Fruit fly (Drosophila melanogaster): ENCODE data around the gene Yp3.
A peak's percentile ranks its signal among the peaks of the same experiment; 100 is the strongest.

Yp3 gene

dm6 chrX:13783534-13783949 lies 24.2 kb downstream of the Yp3 start, which contains the start of gene inaE:
TSS of gene inaE (plus strand) at chrX:13783714.
- TF ChIP-seq Clk (GFP tag; optimal IDR thresholded peaks at IDR 0.05), result no peak
- peak; percentile 27 for TF ChIP-seq CG14711 (tag; optimal IDR thresholded peaks at IDR 0.05)
- no peak for TF ChIP-seq toe (GFP tag; optimal IDR thresholded peaks at IDR 0.05)
- peak; percentile 89 for TF ChIP-seq tj (GFP tag; optimal IDR thresholded peaks at IDR 0.05)
- TF ChIP-seq cic (GFP tag; optimal IDR thresholded peaks at IDR 0.05), result peak; percentile 34
- no peak for TF ChIP-seq CG12768 (GFP tag; optimal IDR thresholded peaks at IDR 0.05)
- TF ChIP-seq ovo (GFP tag; optimal IDR thresholded peaks at IDR 0.05), result no peak
- TF ChIP-seq pad (GFP tag; optimal IDR thresholded peaks at IDR 0.05), result peak; percentile 25
- TF ChIP-seq CG33017 (tag; optimal IDR thresholded peaks at IDR 0.05), result no peak
- no peak for TF ChIP-seq CG7045 (GFP tag; optimal IDR thresholded peaks at IDR 0.05)
- TF ChIP-seq bab1 (GFP tag; optimal IDR thresholded peaks at IDR 0.05), result peak; percentile 23
- no peak for TF ChIP-seq cnc (optimal IDR thresholded peaks at IDR 0.05)
- TF ChIP-seq CG7101 (tag; optimal IDR thresholded peaks at IDR 0.05), result peak; percentile 28
- TF ChIP-seq Mnt (GFP tag; optimal IDR thresholded peaks at IDR 0.05), result peak; percentile 50
- TF ChIP-seq Hr96 (GFP tag; optimal IDR thresholded peaks at IDR 0.05), result no peak
- no peak for TF ChIP-seq CG11617 (GFP tag; optimal IDR thresholded peaks at IDR 0.05)
- TF ChIP-seq CG5204 (GFP tag; optimal IDR thresholded peaks at IDR 0.05), result no peak
- peak; percentile 25 for TF ChIP-seq CG1620 (GFP tag; optimal IDR thresholded peaks at IDR 0.05)
- TF ChIP-seq kay (GFP tag; ENCODE audit: borderline replicate concordance), result no peak
- TF ChIP-seq Crg-1 (GFP tag; optimal IDR thresholded peaks at IDR 0.05), result no peak

DNA sequence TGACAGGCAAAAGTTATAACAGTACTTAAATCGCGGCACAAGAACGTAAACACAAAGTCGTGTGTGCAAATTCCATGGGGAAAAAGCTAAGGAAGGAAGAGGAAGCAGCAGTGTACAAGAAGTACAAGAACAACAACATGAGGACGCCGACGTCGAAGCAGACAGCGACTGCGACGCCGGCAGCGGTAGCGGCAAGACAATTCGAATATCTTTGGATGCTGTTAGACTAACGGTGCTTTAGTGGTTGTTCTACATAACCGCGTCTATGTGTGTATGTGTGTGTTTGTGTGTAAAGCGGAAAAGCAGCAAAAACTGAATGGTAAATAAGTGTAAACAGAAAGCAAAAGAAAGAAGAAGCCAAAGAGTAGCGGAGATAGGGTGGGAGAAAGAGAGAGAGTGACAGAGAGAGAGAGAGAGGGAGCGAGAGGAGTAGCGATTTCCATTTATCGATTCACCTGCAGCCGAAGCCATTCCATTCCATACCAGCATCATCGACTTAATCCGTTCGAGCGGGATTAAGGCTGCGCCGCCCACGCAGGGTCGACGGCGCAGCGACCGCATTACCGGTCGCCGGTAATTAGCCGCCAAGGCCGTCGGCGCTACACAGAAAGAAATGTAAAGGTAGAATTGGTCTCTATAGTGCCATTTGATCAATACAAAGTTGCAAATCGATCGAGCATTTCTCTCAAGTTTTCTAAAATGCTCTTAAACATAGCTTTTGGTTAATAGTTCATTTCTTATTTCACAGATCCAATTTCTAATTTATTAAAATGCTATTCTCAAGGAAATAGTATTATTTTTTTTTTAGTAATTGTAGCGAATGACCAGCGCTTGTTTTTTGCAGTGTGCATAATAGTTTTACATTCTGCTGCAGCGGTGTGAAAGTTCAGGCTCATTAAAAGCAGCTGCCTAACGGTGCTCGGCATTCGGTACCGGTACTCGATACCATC lies 24.9 kb downstream of the Yp3 start:
- TF ChIP-seq Crg-1 (GFP tag; optimal IDR thresholded peaks at IDR 0.05) (no peak), tj (GFP tag; optimal IDR thresholded peaks at IDR 0.05) (peak; percentile 52), CG33017 (tag; optimal IDR thresholded peaks at IDR 0.05) (peak; percentile 21), Hr96 (GFP tag; optimal IDR thresholded peaks at IDR 0.05) (no peak), Clk (GFP tag; optimal IDR thresholded peaks at IDR 0.05) (no peak), CG1620 (GFP tag; optimal IDR thresholded peaks at IDR 0.05) (no peak), cnc (optimal IDR thresholded peaks at IDR 0.05) (no peak), cic (GFP tag; optimal IDR thresholded peaks at IDR 0.05) (no peak), CG7101 (tag; optimal IDR thresholded peaks at IDR 0.05) (peak; percentile 56), bab1 (GFP tag; optimal IDR thresholded peaks at IDR 0.05) (peak; percentile 50), kay (GFP tag; ENCODE audit: borderline replicate concordance) (no peak), pad (GFP tag; optimal IDR thresholded peaks at IDR 0.05) (peak; percentile 14), Mnt (GFP tag; optimal IDR thresholded peaks at IDR 0.05) (peak; percentile 11), CG5204 (GFP tag; optimal IDR thresholded peaks at IDR 0.05) (peak; percentile 60), CG11617 (GFP tag; optimal IDR thresholded peaks at IDR 0.05) (peak; percentile 31), CG12768 (GFP tag; optimal IDR thresholded peaks at IDR 0.05) (peak; percentile 46), toe (GFP tag; optimal IDR thresholded peaks at IDR 0.05) (peak; percentile 41), ovo (GFP tag; optimal IDR thresholded peaks at IDR 0.05) (peak; percentile 61), CG7045 (GFP tag; optimal IDR thresholded peaks at IDR 0.05) (peak; percentile 60), CG14711 (tag; optimal IDR thresholded peaks at IDR 0.05) (peak; percentile 39)

DNA sequence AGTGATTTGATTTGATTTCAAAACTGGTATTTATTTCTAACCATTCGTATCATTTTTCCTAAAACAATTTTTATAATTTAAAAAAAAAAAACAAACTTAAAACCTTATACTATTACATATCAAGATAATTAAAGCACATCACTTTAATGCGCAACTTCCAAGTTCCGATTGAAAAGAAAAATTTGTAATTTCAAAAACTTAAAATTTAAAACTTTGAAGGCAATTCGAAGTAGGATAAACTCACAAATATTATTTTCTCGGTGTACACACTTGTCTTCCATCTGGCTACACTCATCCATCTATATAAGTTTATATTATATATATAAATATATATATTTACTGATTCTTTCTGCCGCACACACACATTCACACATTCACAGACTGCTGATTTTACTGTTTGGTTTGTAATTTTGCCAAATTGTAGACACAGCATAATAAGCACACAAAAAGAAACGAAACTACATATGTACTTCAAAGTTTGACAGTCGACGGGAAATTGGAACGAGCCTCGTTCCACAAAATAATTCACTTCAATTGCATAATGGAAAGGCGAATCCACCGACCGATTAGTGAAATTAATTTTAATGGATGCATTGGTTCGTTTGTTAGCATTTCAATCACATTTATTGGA lies 26.8 kb downstream of the Yp3 start:
- TF ChIP-seq CG33017 (tag; optimal IDR thresholded peaks at IDR 0.05) (no peak), Clk (GFP tag; optimal IDR thresholded peaks at IDR 0.05) (no peak), Mnt (GFP tag; optimal IDR thresholded peaks at IDR 0.05) (no peak), bab1 (GFP tag; optimal IDR thresholded peaks at IDR 0.05) (peak; percentile 36), CG11617 (GFP tag; optimal IDR thresholded peaks at IDR 0.05) (no peak), tj (GFP tag; optimal IDR thresholded peaks at IDR 0.05) (peak; percentile 98), ovo (GFP tag; optimal IDR thresholded peaks at IDR 0.05) (no peak)

dm6 chrX:13787282-13787850 lies 28.0 kb downstream of the Yp3 start:
- TF ChIP-seq pad (GFP tag; optimal IDR thresholded peaks at IDR 0.05), result no peak
- TF ChIP-seq Mnt (GFP tag; optimal IDR thresholded peaks at IDR 0.05), result no peak
- no peak for TF ChIP-seq CG12768 (GFP tag; optimal IDR thresholded peaks at IDR 0.05)
- TF ChIP-seq CG1620 (GFP tag; optimal IDR thresholded peaks at IDR 0.05), result no peak
- TF ChIP-seq kay (GFP tag; ENCODE audit: borderline replicate concordance), result no peak
- no peak for TF ChIP-seq CG7045 (GFP tag; optimal IDR thresholded peaks at IDR 0.05)
- TF ChIP-seq CG11617 (GFP tag; optimal IDR thresholded peaks at IDR 0.05), result no peak
- TF ChIP-seq CG7101 (tag; optimal IDR thresholded peaks at IDR 0.05), result no peak
- no peak for TF ChIP-seq CG5204 (GFP tag; optimal IDR thresholded peaks at IDR 0.05)
- no peak for TF ChIP-seq cnc (optimal IDR thresholded peaks at IDR 0.05)
- no peak for TF ChIP-seq tj (GFP tag; optimal IDR thresholded peaks at IDR 0.05)
- TF ChIP-seq cic (GFP tag; optimal IDR thresholded peaks at IDR 0.05), result no peak
- TF ChIP-seq bab1 (GFP tag; optimal IDR thresholded peaks at IDR 0.05), result no peak
- no peak for TF ChIP-seq Clk (GFP tag; optimal IDR thresholded peaks at IDR 0.05)
- no peak for TF ChIP-seq ovo (GFP tag; optimal IDR thresholded peaks at IDR 0.05)
- no peak for TF ChIP-seq Hr96 (GFP tag; optimal IDR thresholded peaks at IDR 0.05)

DNA sequence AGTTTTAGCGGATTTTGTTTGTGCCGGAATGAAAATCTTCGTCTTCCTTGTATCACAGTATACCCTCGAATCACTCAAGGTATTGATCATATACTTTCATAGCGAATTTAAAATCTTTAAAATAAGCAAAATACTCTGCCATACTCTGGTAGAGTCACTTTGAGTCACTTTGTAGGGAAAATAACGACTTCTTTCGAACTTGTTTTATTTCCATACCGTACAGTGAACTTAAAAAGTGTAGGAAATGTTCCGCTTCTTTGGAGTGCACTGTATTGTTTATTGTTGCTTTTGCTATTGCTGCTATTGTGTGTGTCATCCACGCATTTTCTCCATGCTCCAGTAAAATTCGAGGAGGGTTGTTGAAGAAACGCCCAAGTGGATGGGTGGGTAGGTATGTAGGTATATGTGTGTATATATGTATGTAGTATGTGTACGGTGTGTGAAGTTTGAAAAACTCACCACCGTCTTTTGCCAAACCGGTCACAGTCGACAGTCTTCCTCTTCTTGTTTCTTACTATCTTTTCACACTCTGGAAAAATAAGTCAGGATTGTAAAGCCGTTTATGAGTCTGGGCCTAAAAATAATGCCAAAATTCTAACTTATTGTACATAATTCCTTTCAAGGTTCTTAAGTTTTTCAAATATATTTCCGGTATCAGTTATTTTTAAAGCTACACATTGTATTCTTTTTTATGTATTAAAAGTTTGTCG lies 29.8 kb downstream of the Yp3 start:
- TF ChIP-seq tj (GFP tag; optimal IDR thresholded peaks at IDR 0.05) (no peak), CG5204 (GFP tag; optimal IDR thresholded peaks at IDR 0.05) (no peak), CG12768 (GFP tag; optimal IDR thresholded peaks at IDR 0.05) (no peak), Hr96 (GFP tag; optimal IDR thresholded peaks at IDR 0.05) (no peak), ovo (GFP tag; optimal IDR thresholded peaks at IDR 0.05) (no peak), CG7045 (GFP tag; optimal IDR thresholded peaks at IDR 0.05) (no peak), CG7101 (tag; optimal IDR thresholded peaks at IDR 0.05) (no peak), CG33017 (tag; optimal IDR thresholded peaks at IDR 0.05) (no peak), Mnt (GFP tag; optimal IDR thresholded peaks at IDR 0.05) (no peak), cnc (optimal IDR thresholded peaks at IDR 0.05) (no peak)
